Worm (Caenorhabditis elegans): Measurements from ENCODE around the gene srab-9.

srab-9 gene

DNA sequence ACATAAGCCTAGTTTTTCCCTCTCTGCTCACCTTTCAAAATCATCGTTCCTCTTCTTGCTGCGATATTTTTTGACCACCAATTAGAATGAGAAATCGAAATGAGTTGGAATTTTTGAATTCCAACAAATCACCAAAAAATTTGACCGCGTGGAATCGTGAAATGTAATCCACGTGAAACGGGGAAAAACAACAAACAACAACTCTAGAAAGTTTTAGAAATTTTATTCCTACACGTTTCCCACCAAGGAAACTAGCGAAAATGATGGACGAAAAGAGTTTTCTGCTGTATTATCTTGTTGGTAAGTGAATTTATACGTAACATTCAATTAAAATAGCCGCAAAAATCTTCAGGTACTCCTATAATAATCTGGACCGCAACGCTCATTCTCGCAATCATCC is 2.6 kb downstream of the srab-9 start, which contains the start of the genes irld-3 and F02C9.1:
Gene irld-3, minus strand, starts transcription at position 101 of the 400 bp plus-strand sequence.
Gene F02C9.1, plus strand, starts transcription at position 216 of the 400 bp plus-strand sequence.
- TF ChIP-seq ceh-48 (tag; optimal IDR thresholded peaks at IDR 0.05) (no peak), ceh-6 (GFP tag; optimal IDR thresholded peaks at IDR 0.05) (no peak), ztf-16 (tag; optimal IDR thresholded peaks at IDR 0.05) (no peak), ceh-22 (tag; optimal IDR thresholded peaks at IDR 0.05) (no peak), F13H6.1 (tag; optimal IDR thresholded peaks at IDR 0.05) (no peak), ceh-14 (tag; optimal IDR thresholded peaks at IDR 0.05) (no peak), lim-6 (tag; optimal IDR thresholded peaks at IDR 0.05) (no peak)

DNA sequence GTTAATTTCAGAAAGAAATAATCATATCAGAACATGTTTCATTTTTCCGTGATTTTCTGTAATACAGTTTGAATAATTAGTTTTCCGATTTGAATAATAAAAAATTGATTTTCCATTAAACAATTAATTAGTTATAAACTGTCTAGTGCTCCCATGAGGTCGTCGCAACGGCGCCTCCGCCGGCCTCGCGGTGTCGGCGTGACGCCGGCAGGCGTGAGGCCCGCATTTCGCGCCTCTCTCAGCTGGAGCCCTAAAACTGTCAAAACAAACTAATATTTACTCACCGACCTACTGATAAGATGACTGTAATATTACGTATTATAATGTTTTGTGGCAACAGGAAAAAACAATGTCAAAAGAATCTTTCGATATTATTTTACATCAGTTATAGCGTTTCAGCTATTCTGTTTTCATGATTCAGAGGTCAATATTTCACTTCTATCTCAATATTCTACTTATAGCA is 7.8 kb downstream of the srab-9 start, which contains the start of gene F02C9.2:
Gene F02C9.2, plus strand, starts transcription at position 413 of the 463 bp plus-strand sequence.
- TF ChIP-seq ttx-3 (tag; optimal IDR thresholded peaks at IDR 0.05), result no peak
- TF ChIP-seq C38D4.7 (GFP tag; optimal IDR thresholded peaks at IDR 0.05), result no peak
- TF ChIP-seq mec-3 (tag; optimal IDR thresholded peaks at IDR 0.05; ENCODE audit: borderline replicate concordance), result no peak
- no peak for TF ChIP-seq sdc-2 (tag; optimal IDR thresholded peaks at IDR 0.05)
- TF ChIP-seq ceh-45 (GFP tag; IDR thresholded peaks at IDR 0.05), result no peak
- no peak for TF ChIP-seq ceh-14 (tag; optimal IDR thresholded peaks at IDR 0.05)
- TF ChIP-seq nhr-11 (tag; optimal IDR thresholded peaks at IDR 0.05), result no peak
- no peak for TF ChIP-seq Y22D7AL.16 (tag; optimal IDR thresholded peaks at IDR 0.05)
- no peak for TF ChIP-seq pha-2 (tag; optimal IDR thresholded peaks at IDR 0.05)
- no peak for TF ChIP-seq gmeb-2 (tag; optimal IDR thresholded peaks at IDR 0.05)
- TF ChIP-seq pqm-1 (tag; optimal IDR thresholded peaks at IDR 0.05), result no peak
- no peak for TF ChIP-seq tbx-7 (tag; optimal IDR thresholded peaks at IDR 0.05)

DNA sequence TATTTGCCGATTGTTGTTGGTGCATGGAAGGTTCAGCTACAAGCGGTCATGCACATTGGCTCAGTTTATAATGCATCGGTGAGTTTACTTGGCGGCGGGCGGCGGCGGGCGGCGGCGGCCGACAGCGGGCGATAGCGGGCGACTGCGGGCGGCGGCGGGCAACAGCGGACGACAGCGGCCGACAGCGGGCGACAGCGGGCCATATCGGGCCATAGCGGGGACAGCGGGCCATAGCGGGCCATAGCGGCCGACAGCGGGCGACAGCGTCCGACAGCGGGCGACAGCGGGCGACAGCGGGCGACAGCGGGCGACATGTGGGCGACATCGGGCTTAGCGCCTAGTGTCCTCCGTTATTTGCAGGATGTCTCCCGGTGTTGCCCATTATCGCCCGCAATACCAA is 9.0 kb downstream of the srab-9 start:
- TF ChIP-seq ceh-14 (tag; optimal IDR thresholded peaks at IDR 0.05) (no peak), unc-42 (tag; optimal IDR thresholded peaks at IDR 0.05) (no peak), ztf-16 (tag; optimal IDR thresholded peaks at IDR 0.05) (no peak), fkh-10 (GFP tag; optimal IDR thresholded peaks at IDR 0.05) (no peak), ceh-19 (GFP tag; optimal IDR thresholded peaks at IDR 0.05) (no peak), gmeb-2 (tag; optimal IDR thresholded peaks at IDR 0.05) (no peak), hlh-6 (tag; optimal IDR thresholded peaks at IDR 0.05) (no peak), tbx-7 (tag; optimal IDR thresholded peaks at IDR 0.05) (no peak), zip-5 (tag; optimal IDR thresholded peaks at IDR 0.05) (no peak), sox-2 (GFP tag; IDR thresholded peaks at IDR 0.05) (no peak), pax-1 (tag; optimal IDR thresholded peaks at IDR 0.05) (no peak), elt-2 (tag; optimal IDR thresholded peaks at IDR 0.05) (no peak), unc-3 (GFP tag; conservative IDR thresholded peaks at IDR 0.05) (no peak), unc-3 (tag; optimal IDR thresholded peaks at IDR 0.05) (no peak), pat-9 (tag; optimal IDR thresholded peaks at IDR 0.05) (no peak)

ce11 chrV:3128803-3129202 is 12.3 kb downstream of the srab-9 start, which contains the start of gene tat-6:
Gene tat-6 (plus strand): TSS chrV:3129103.
- TF ChIP-seq rnt-1 (tag; optimal IDR thresholded peaks at IDR 0.05) (no peak), unc-55 (GFP tag; optimal IDR thresholded peaks at IDR 0.05) (no peak), hlh-8 (tag; optimal IDR thresholded peaks at IDR 0.05) (no peak), hlh-13 (GFP tag; optimal IDR thresholded peaks at IDR 0.05) (no peak), pqm-1 (tag; optimal IDR thresholded peaks at IDR 0.05) (no peak), ceh-18 (tag; optimal IDR thresholded peaks at IDR 0.05) (no peak), unc-86 (tag; optimal IDR thresholded peaks at IDR 0.05) (no peak), hlh-6 (tag; optimal IDR thresholded peaks at IDR 0.05) (no peak), ceh-48 (tag; optimal IDR thresholded peaks at IDR 0.05) (no peak), K02D7.2 (tag; optimal IDR thresholded peaks at IDR 0.05) (no peak)

DNA sequence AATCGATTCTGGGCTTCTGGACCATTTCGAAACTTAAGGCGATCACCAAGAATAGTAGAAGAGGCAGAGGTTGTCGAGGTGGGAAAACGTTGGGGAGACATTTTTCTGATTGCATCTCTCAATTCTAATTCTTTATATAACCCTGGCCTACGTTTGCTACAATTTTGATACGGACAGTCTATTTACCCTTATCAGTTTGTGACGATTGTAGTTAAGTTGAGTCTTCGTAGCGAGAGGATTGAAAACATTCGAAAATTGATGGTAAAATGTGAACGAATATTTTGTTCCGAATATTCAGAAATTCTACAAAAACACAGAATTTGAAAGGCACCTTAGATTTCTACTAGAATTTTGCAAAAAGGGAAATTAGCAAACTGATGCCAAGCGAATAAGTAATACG is 13.4 kb downstream of the srab-9 start, which contains the start of gene Y73C8C.10:
Gene Y73C8C.10, minus strand, starts transcription at position 101 of the 400 bp plus-strand sequence.
- TF ChIP-seq ceh-31 (tag; optimal IDR thresholded peaks at IDR 0.05), result no peak
- TF ChIP-seq elt-4 (tag; optimal IDR thresholded peaks at IDR 0.05), result no peak
- no peak for TF ChIP-seq ceh-30 (tag; optimal IDR thresholded peaks at IDR 0.05)
- TF ChIP-seq mec-3 (tag; optimal IDR thresholded peaks at IDR 0.05; ENCODE audit: borderline replicate concordance), result no peak
- TF ChIP-seq fax-1 (tag; optimal IDR thresholded peaks at IDR 0.05), result no peak
- no peak for TF ChIP-seq fkh-6 (tag; optimal IDR thresholded peaks at IDR 0.05)
- no peak for TF ChIP-seq tbx-7 (tag; optimal IDR thresholded peaks at IDR 0.05)
- TF ChIP-seq pha-2 (tag; optimal IDR thresholded peaks at IDR 0.05), result no peak
- TF ChIP-seq nhr-232 (tag; optimal IDR thresholded peaks at IDR 0.05), result no peak
- TF ChIP-seq tbx-2 (tag; optimal IDR thresholded peaks at IDR 0.05), result no peak
